Worm (Caenorhabditis elegans): ENCODE measurements around the gene F14H8.5.
A peak's percentile ranks its signal among the peaks of the same experiment; 100 is the strongest.

Gene F14H8.5

ce11 chrV:15020732-15021131 is at the start of gene F14H8.5:
Gene F14H8.5 (plus strand): TSS chrV:15021032.
- TF ChIP-seq lin-13 (GFP tag; optimal IDR thresholded peaks at IDR 0.05) (no peak), F13H6.1 (tag; optimal IDR thresholded peaks at IDR 0.05) (no peak), ztf-4 (tag; optimal IDR thresholded peaks at IDR 0.05) (no peak), sem-4 (tag; optimal IDR thresholded peaks at IDR 0.05) (no peak), mbf-1 (tag; optimal IDR thresholded peaks at IDR 0.05) (no peak), dmd-4 (tag; optimal IDR thresholded peaks at IDR 0.05) (no peak), zag-1 (tag; optimal IDR thresholded peaks at IDR 0.05) (no peak), nhr-25 (tag; optimal IDR thresholded peaks at IDR 0.05) (no peak)

ce11 chrV:14971136-14971535 is 49.7 kb upstream of the F14H8.5 start, which contains the start of gene nlp-59:
Gene nlp-59 (plus strand): TSS chrV:14971436.
- TF ChIP-seq nhr-237 (tag; optimal IDR thresholded peaks at IDR 0.05) (no peak), alr-1 (tag; optimal IDR thresholded peaks at IDR 0.05) (no peak), nhr-21 (tag; optimal IDR thresholded peaks at IDR 0.05) (no peak), ZK546.5 (tag; optimal IDR thresholded peaks at IDR 0.05) (no peak), nhr-23 (tag; optimal IDR thresholded peaks at IDR 0.05) (no peak), ceh-16 (tag; optimal IDR thresholded peaks at IDR 0.05) (no peak), nhr-10 (tag; optimal IDR thresholded peaks at IDR 0.05) (no peak), egl-27 (tag; optimal IDR thresholded peaks at IDR 0.05) (no peak), sem-4 (tag; optimal IDR thresholded peaks at IDR 0.05) (no peak), C34F6.9 (tag; optimal IDR thresholded peaks at IDR 0.05) (no peak), nhr-77 (tag; optimal IDR thresholded peaks at IDR 0.05) (no peak), gmeb-1 (tag; optimal IDR thresholded peaks at IDR 0.05) (no peak), ceh-82 (tag; optimal IDR thresholded peaks at IDR 0.05) (no peak), unc-39 (tag; optimal IDR thresholded peaks at IDR 0.05) (no peak), ztf-1 (GFP tag; conservative IDR thresholded peaks at IDR 0.05) (no peak), zag-1 (tag; optimal IDR thresholded peaks at IDR 0.05) (no peak), Y55F3AM.14 (GFP tag; optimal IDR thresholded peaks at IDR 0.05) (no peak)

ce11 chrV:14978205-14978751 is 42.6 kb upstream of the F14H8.5 start, which contains the start of the genes grd-12 and F02D8.1:
Gene grd-12 (plus strand): TSS chrV:14978505.
Gene F02D8.1 (minus strand): TSS chrV:14978701.
- no peak for TF ChIP-seq fos-1 (tag; optimal IDR thresholded peaks at IDR 0.05)
- no peak for TF ChIP-seq alr-1 (tag; optimal IDR thresholded peaks at IDR 0.05)
- TF ChIP-seq C34F6.9 (tag; optimal IDR thresholded peaks at IDR 0.05): no peak
- no peak for TF ChIP-seq mdl-1 (tag; optimal IDR thresholded peaks at IDR 0.05)
- TF ChIP-seq sma-9 (GFP tag; optimal IDR thresholded peaks at IDR 0.05): no peak
- TF ChIP-seq sma-9 (tag; optimal IDR thresholded peaks at IDR 0.05): no peak
- TF ChIP-seq lin-39 (tag; optimal IDR thresholded peaks at IDR 0.05): no peak
- TF ChIP-seq nhr-12 (tag; optimal IDR thresholded peaks at IDR 0.05): no peak

DNA sequence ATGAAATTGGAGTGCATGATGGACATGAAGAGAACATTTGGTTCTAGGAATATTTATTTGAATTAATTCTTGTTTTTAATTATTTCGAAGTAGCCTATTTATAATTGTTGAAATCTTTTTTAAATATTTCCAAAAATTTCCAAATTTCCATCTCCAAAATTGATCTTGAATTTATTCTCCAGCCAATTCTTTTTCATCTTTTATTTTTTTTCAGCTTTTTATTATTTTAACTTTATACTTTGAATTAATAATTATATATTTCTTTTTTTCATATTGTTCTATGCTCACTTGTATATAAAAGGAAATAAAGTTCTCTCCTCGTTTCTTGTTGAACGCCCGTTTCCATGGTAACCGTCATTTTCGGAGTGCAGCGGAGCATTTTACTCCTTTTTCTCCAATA is 40.9 kb upstream of the F14H8.5 start, which contains the start of gene xbx-1:
TSS of gene xbx-1 (plus strand) at position 301 of the 400 bp plus-strand sequence.
- TF ChIP-seq lin-39 (tag; optimal IDR thresholded peaks at IDR 0.05) (no peak), R02D3.7 (tag; optimal IDR thresholded peaks at IDR 0.05) (no peak), mbf-1 (tag; optimal IDR thresholded peaks at IDR 0.05) (no peak), ztf-4 (tag; optimal IDR thresholded peaks at IDR 0.05) (no peak), F13H6.1 (tag; optimal IDR thresholded peaks at IDR 0.05) (no peak), blmp-1 (tag; optimal IDR thresholded peaks at IDR 0.05; ENCODE audit: insufficient read depth) (no peak), gmeb-1 (tag; optimal IDR thresholded peaks at IDR 0.05) (no peak)

ce11 chrV:14984593-14984992 is 36.2 kb upstream of the F14H8.5 start, which contains the start of gene F02D8.4:
Gene F02D8.4 (plus strand): TSS chrV:14984893.
- TF ChIP-seq C34F6.9 (tag; optimal IDR thresholded peaks at IDR 0.05) (peak; percentile 4), fos-1 (tag; optimal IDR thresholded peaks at IDR 0.05) (no peak)

- TF ChIP-seq unc-55 (GFP tag; optimal IDR thresholded peaks at IDR 0.05) (peak; percentile 69), sma-9 (GFP tag; optimal IDR thresholded peaks at IDR 0.05) (peak; percentile 21), sma-9 (tag; optimal IDR thresholded peaks at IDR 0.05) (no peak), nhr-129 (tag; optimal IDR thresholded peaks at IDR 0.05) (peak; percentile 12), lsy-2 (tag; optimal IDR thresholded peaks at IDR 0.05) (peak in 1 of 2 experiments; percentile 67), lin-13 (GFP tag; optimal IDR thresholded peaks at IDR 0.05) (no peak), gmeb-1 (tag; optimal IDR thresholded peaks at IDR 0.05) (peak; percentile 82), nhr-25 (tag; optimal IDR thresholded peaks at IDR 0.05) (peak; percentile 6), nhr-237 (tag; optimal IDR thresholded peaks at IDR 0.05) (no peak), crh-2 (tag; optimal IDR thresholded peaks at IDR 0.05) (peak; percentile 13), R02D3.7 (tag; optimal IDR thresholded peaks at IDR 0.05) (peak; percentile 84)
Measured at ce11 chrV:14990843-14991242, 30.0 kb upstream of the F14H8.5 start, which contains the start of the genes cdt-2 and T01C3.2. Gene cdt-2 (minus strand): TSS chrV:14991126. Gene T01C3.2 (plus strand): TSS chrV:14991168.
